Worm (Caenorhabditis elegans): ENCODE results near the gene K09F6.15.
"Not testable (repeated sequence)": the region's sequence is repeated elsewhere in the genome, so short reads cannot be mapped to it uniquely, and the experiment has no call there.

Gene K09F6.15

ce11 chrII:2273750-2274149, 3.6 kb downstream of the K09F6.15 start:
- TF ChIP-seq somi-1 (GFP tag; optimal IDR thresholded peaks at IDR 0.05) (no peak), mcd-1 (GFP tag; IDR thresholded peaks at IDR 0.05) (peak; percentile 29; the same call in 1 of the 2 replicates), mxl-1 (tag; optimal IDR thresholded peaks at IDR 0.05) (no peak), egrh-3 (GFP tag; IDR thresholded peaks at IDR 0.05) (peak; percentile 67; the same call in 1 of the 2 replicates), attf-6 (GFP tag; IDR thresholded peaks at IDR 0.05) (no peak), lsy-27 (tag; optimal IDR thresholded peaks at IDR 0.05; ENCODE audit: borderline replicate concordance, insufficient read depth) (no peak), aptf-2 (GFP tag; conservative IDR thresholded peaks at IDR 0.05) (no peak), B0336.3 (GFP tag; IDR thresholded peaks at IDR 0.05) (0 out of 2 replicates have a peak, but pooled peaks have one; percentile 25), nfya-1 (tag; optimal IDR thresholded peaks at IDR 0.05; ENCODE audit: borderline replicate concordance, insufficient read depth) (no peak), zfh-2 (GFP tag; conservative IDR thresholded peaks at IDR 0.05) (peak; percentile 86), madf-6 (GFP tag; IDR thresholded peaks at IDR 0.05) (no peak)

ce11 chrII:2254861-2255260, 22.5 kb downstream of the K09F6.15 start, which contains the start of gene K09F6.3:
Gene K09F6.3, plus strand, starts transcription at chrII:2255161.
- not testable (repeated sequence) for TF ChIP-seq die-1 (tag; optimal IDR thresholded peaks at IDR 0.05); attf-6 (GFP tag; IDR thresholded peaks at IDR 0.05); nhr-179 (tag; optimal IDR thresholded peaks at IDR 0.05)

- TF ChIP-seq zfh-2 (GFP tag; conservative IDR thresholded peaks at IDR 0.05) (peak; percentile 60; the same call in 1 of the 2 replicates), C17E4.6 (GFP tag; IDR thresholded peaks at IDR 0.05) (no peak)
Measured at ce11 chrII:2253676-2254075, 23.6 kb downstream of the K09F6.15 start.

- TF ChIP-seq cebp-1 (GFP tag; IDR thresholded peaks at IDR 0.05) (no peak), cebp-1 (tag; optimal IDR thresholded peaks at IDR 0.05) (no peak), ztf-28 (GFP tag; IDR thresholded peaks at IDR 0.05) (no peak), hmg-1.2 (GFP tag; IDR thresholded peaks at IDR 0.05) (no peak), aptf-3 (GFP tag; IDR thresholded peaks at IDR 0.05) (no peak), pha-4 (tag; optimal IDR thresholded peaks at IDR 0.05) (no peak), pbrm-1 (GFP tag; IDR thresholded peaks at IDR 0.05) (no peak), lag-1 (GFP tag; IDR thresholded peaks at IDR 0.05) (no peak), B0261.1 (tag; optimal IDR thresholded peaks at IDR 0.05) (no peak), ztf-25 (GFP tag; IDR thresholded peaks at IDR 0.05) (0 out of 2 replicates have a peak, but pooled peaks have one; percentile 49), mxl-1 (tag; optimal IDR thresholded peaks at IDR 0.05) (no peak), madf-6 (GFP tag; IDR thresholded peaks at IDR 0.05) (no peak), egrh-3 (GFP tag; IDR thresholded peaks at IDR 0.05) (peak; percentile 92), lin-26 (GFP tag; IDR thresholded peaks at IDR 0.05) (no peak), zim-3 (tag; optimal IDR thresholded peaks at IDR 0.05) (no peak), zfh-2 (GFP tag; conservative IDR thresholded peaks at IDR 0.05) (peak; percentile 83), C06A6.2 (GFP tag; conservative IDR thresholded peaks at IDR 0.05) (no peak), K12H6.12 (tag; optimal IDR thresholded peaks at IDR 0.05) (no peak), snpc-1.3 (tag; optimal IDR thresholded peaks at IDR 0.05; ENCODE audit: insufficient read depth) (no peak), let-526 (GFP tag; IDR thresholded peaks at IDR 0.05) (no peak), ccch-3 (GFP tag; optimal IDR thresholded peaks at IDR 0.05) (no peak)
Measured at ce11 chrII:2251617-2252016, 25.7 kb downstream of the K09F6.15 start.

- TF ChIP-seq hlh-12 (tag; optimal IDR thresholded peaks at IDR 0.05) (no peak), sdz-38 (tag; optimal IDR thresholded peaks at IDR 0.05) (no peak), lin-35 (GFP tag; optimal IDR thresholded peaks at IDR 0.05) (no peak), rcor-1 (GFP tag; IDR thresholded peaks at IDR 0.05) (no peak), gei-17 (GFP tag; optimal IDR thresholded peaks at IDR 0.05) (no peak), madf-6 (GFP tag; IDR thresholded peaks at IDR 0.05) (no peak), him-1 (tag; optimal IDR thresholded peaks at IDR 0.05) (no peak), tbp1 (GFP tag; optimal IDR thresholded peaks at IDR 0.05) (no peak), Y95B8A.8 (GFP tag; IDR thresholded peaks at IDR 0.05) (no peak), sptf-2 (GFP tag; optimal IDR thresholded peaks at IDR 0.05) (no peak), hlh-26 (GFP tag; conservative IDR thresholded peaks at IDR 0.05) (no peak), ztf-28 (GFP tag; IDR thresholded peaks at IDR 0.05) (no peak), ama-1 (optimal IDR thresholded peaks at IDR 0.05) (no peak), ama-1 (GFP tag; optimal IDR thresholded peaks at IDR 0.05) (no peak)
Measured at ce11 chrII:2243342-2243741, 34.0 kb downstream of the K09F6.15 start, which contains the start of gene F54A3.2. Gene F54A3.2, plus strand, starts transcription at chrII:2243642.

Data from whole organism, young adult.